Worm (Caenorhabditis elegans): Measurements from ENCODE around the gene C41H7.2.
A peak's percentile ranks its signal among the peaks of the same experiment; 100 is the strongest.

DNA sequence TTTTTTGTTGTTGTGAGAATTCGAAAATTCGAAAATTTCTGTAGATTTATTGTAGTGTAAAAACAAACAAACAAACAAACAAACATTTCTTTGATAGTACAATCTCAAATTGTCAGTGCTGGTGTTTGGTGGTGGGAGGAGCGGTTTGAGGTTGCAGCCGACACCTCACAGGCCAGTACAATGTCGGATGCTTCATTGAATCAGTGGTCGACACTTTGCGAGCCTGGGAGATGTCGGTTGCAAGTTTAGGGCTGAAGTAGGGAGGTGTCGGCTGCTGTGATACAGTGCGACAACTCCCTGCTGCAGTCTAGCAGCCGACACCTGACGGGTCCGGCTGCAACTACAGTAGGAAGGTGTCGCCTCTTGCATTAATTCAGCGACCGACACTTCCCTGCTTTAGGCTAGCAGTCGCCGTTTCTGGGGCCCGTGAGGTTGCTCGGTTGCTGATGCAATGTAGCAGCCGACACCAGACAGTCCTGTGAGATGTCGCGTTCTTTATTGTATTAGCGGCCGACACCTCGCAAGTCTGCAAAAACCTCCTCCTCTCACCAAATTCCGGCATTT, 28.6 kb upstream of the C41H7.2 start:
- TF ChIP-seq snpc-4 (tag; optimal IDR thresholded peaks at IDR 0.05): peak; percentile 47
- no peak for TF ChIP-seq lsy-2 (tag; optimal IDR thresholded peaks at IDR 0.05)
- TF ChIP-seq ama-1 (optimal IDR thresholded peaks at IDR 0.05): no peak
- TF ChIP-seq lin-13 (GFP tag; optimal IDR thresholded peaks at IDR 0.05): no peak
- no peak for TF ChIP-seq lin-14 (GFP tag; optimal IDR thresholded peaks at IDR 0.05)
- TF ChIP-seq unc-86 (tag; optimal IDR thresholded peaks at IDR 0.05): no peak
- no peak for TF ChIP-seq egl-27 (tag; optimal IDR thresholded peaks at IDR 0.05)
- TF ChIP-seq lin-15B (tag; optimal IDR thresholded peaks at IDR 0.05): no peak

Data from whole organism, L1 larva.